Worm (Caenorhabditis elegans) whole organism, L4 larva: ENCODE data around the gene B0280.7.

Experiments used
- R02D3.7 ChIP-seq: fragments of 150-350 bp; sonication (generic microtip); optimal IDR thresholded peaks from 3 replicates; lab custom pipeline; 2014; ENCODE audit warnings: missing biosample characterization, missing genetic modification characterization
- ama-1 ChIP-seq: fragments of 150-350 bp; optimal IDR thresholded peaks from 2 replicates; lab custom pipeline; 2014; ENCODE audit warnings: inconsistent platforms, mixed read lengths
- dve-1 ChIP-seq: sonication (generic microtip); optimal IDR thresholded peaks from 2 replicates; lab custom pipeline; 2017; ENCODE audit warnings: antibody characterized with exemption, mild to moderate bottlenecking, missing genetic modification characterization, missing compliant biosample characterization; ENCODE audit not compliant: insufficient read depth
- fos-1 ChIP-seq: fragments of 150-350 bp; optimal IDR thresholded peaks from 2 replicates; lab custom pipeline; 2014; ENCODE audit warnings: missing biosample characterization, missing genetic modification characterization
- hlh-11 ChIP-seq: fragments of 200-800 bp; sonication (Bioruptor generic); optimal IDR thresholded peaks from 2 replicates; lab custom pipeline; 2018; ENCODE audit warnings: mild to moderate bottlenecking, missing genetic modification characterization, missing compliant biosample characterization
- lin-29 ChIP-seq: fragments of 200-800 bp; sonication (Bioruptor generic); IDR thresholded peaks from 2 replicates; pipeline ENCODE4 v1.3.6; 2022; ENCODE audit warnings: missing genetic modification reagents, missing genetic modification characterization, missing compliant biosample characterization
- lin-38 ChIP-seq: fragments of 200-800 bp; sonication (Bioruptor generic); IDR thresholded peaks from 2 replicates; pipeline ENCODE4 v1.3.6; 2022; ENCODE audit warnings: missing genetic modification reagents, missing genetic modification characterization, missing compliant biosample characterization
- lin-39 ChIP-seq: fragments of 150-350 bp; optimal IDR thresholded peaks from 2 replicates; lab custom pipeline; 2014; ENCODE audit warnings: missing biosample characterization, missing genetic modification reagents, missing genetic modification characterization
- mxl-3 ChIP-seq: fragments of 200-800 bp; sonication (Bioruptor generic); optimal IDR thresholded peaks from 2 replicates; lab custom pipeline; 2018; ENCODE audit warnings: mild to moderate bottlenecking, missing genetic modification characterization, missing compliant biosample characterization
- nhr-237 ChIP-seq: sonication (generic microtip); optimal IDR thresholded peaks from 2 replicates; lab custom pipeline; 2017; ENCODE audit warnings: missing biosample characterization, missing genetic modification characterization
- nhr-76 ChIP-seq: fragments of 150-350 bp; optimal IDR thresholded peaks from 2 replicates; lab custom pipeline; 2014; ENCODE audit warnings: missing biosample characterization, missing genetic modification characterization
- nhr-77 ChIP-seq: fragments of 150-350 bp; optimal IDR thresholded peaks from 2 replicates; lab custom pipeline; 2014; ENCODE audit warnings: missing biosample characterization, missing genetic modification characterization
- snpc-1.2 ChIP-seq: fragments of 200-800 bp; sonication (Bioruptor generic); IDR thresholded peaks from 2 replicates; pipeline ENCODE4 v1.3.6; 2022; ENCODE audit warnings: missing genetic modification reagents, missing genetic modification characterization, missing compliant biosample characterization
- snpc-4 ChIP-seq: fragments of 150-350 bp; optimal IDR thresholded peaks from 2 replicates; lab custom pipeline; 2014; ENCODE audit warnings: missing biosample characterization, missing genetic modification characterization

- TF ChIP-seq ama-1 (lab: Kevin White, UChicago) (no peak), dve-1 (tag; lab: Kevin White, UChicago) (no peak), hlh-11 (tag; lab: Kevin White, UChicago) (peak; percentile 57), lin-29 (GFP tag; lab: Robert Waterston, UW) (no peak), R02D3.7 (no peak), lin-39 (tag; lab: Kevin White, UChicago) (no peak), snpc-4 (no peak), lin-38 (GFP tag; lab: Robert Waterston, UW) (no peak), nhr-77 (tag; lab: Kevin White, UChicago) (no peak), mxl-3 (no peak), fos-1 (tag; lab: Kevin White, UChicago) (no peak), snpc-1.2 (GFP tag; lab: Robert Waterston, UW) (no peak), nhr-237 (tag; lab: Kevin White, UChicago) (no peak), nhr-76 (no peak)
Measured at ce11 chrIII:7106854-7107253, 4.8 kb downstream of the B0280.7 start.
